In the genomic region with DNA sequence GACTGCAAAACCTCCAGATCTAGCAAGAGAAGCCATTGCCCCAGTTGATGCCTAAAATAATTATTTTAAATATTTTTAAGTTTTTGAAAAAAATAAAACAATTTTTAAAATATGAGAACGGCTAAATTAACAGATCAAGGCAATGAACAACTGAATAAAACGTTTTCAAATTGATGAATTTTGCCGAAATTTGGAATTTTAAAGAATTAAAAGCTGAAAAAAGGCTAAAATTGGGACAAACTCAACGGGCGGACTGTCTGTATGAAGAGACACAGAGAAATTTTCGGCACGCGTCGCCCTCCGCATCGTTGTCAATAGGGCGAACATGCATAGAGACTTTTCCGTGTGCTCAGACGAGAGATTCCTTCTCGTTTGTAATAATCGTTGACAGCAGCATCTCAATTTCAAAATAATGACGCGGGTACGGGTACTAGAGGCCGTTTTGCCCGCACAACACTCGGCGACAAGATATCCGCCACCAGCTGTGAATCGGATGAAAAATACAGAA, we compare ENCODE assay signal across 5 worm cellular contexts.
A peak's percentile ranks its signal among the peaks of the same experiment; 100 is the strongest.
TF ChIP-seq lines count a peak whose summit lies in the region.

Gene isp-1, minus strand, starts transcription at position 51 of the 508 bp plus-strand sequence.
Gene islo-1, plus strand, starts transcription at position 385 of the 508 bp plus-strand sequence.

TF ChIP-seq in whole organism, L1 larva, 84 proteins besides CTCF, POLR2A, EP300 and RAD21 (continues in another document):
- TF ChIP-seq blmp-1 (tag; optimal IDR thresholded peaks at IDR 0.05; lab: Kevin White, UChicago) = peak; percentile 36
- TF ChIP-seq snu-23 (GFP tag; optimal IDR thresholded peaks at IDR 0.05; lab: Kevin White, UChicago) = peak; percentile 60
- peak; percentile 56 for TF ChIP-seq rnt-1 (tag; optimal IDR thresholded peaks at IDR 0.05; lab: Kevin White, UChicago)
- no peak for TF ChIP-seq ztf-4 (tag; optimal IDR thresholded peaks at IDR 0.05; lab: Kevin White, UChicago)
- no peak for TF ChIP-seq hlh-4 (tag; optimal IDR thresholded peaks at IDR 0.05; lab: Kevin White, UChicago)
- peak; percentile 22 for TF ChIP-seq xbp-1 (tag; optimal IDR thresholded peaks at IDR 0.05; lab: Kevin White, UChicago)
- TF ChIP-seq skn-1 (tag; optimal IDR thresholded peaks at IDR 0.05; lab: Kevin White, UChicago) = peak; percentile 4
- peak; percentile 6 for TF ChIP-seq snpc-4 (tag; optimal IDR thresholded peaks at IDR 0.05; lab: Kevin White, UChicago)
- peak; percentile 52 for TF ChIP-seq nhr-20 (tag; optimal IDR thresholded peaks at IDR 0.05; lab: Kevin White, UChicago)
- no peak for TF ChIP-seq egl-27 (tag; optimal IDR thresholded peaks at IDR 0.05; lab: Kevin White, UChicago)
- TF ChIP-seq nhr-76 (tag; optimal IDR thresholded peaks at IDR 0.05; lab: Kevin White, UChicago) = no peak
- peak; percentile 24 for TF ChIP-seq swsn-7 (tag; optimal IDR thresholded peaks at IDR 0.05; lab: Kevin White, UChicago)
- no peak for TF ChIP-seq mab-9 (GFP tag; IDR thresholded peaks at IDR 0.05; lab: Robert Waterston, UW)
- TF ChIP-seq lin-15B (tag; optimal IDR thresholded peaks at IDR 0.05; lab: Kevin White, UChicago) = peak; percentile 77
- peak; percentile 69 to 77 for TF ChIP-seq lin-35 (GFP tag; optimal IDR thresholded peaks at IDR 0.05; lab: Kevin White, UChicago)
- TF ChIP-seq lsy-2 (tag; optimal IDR thresholded peaks at IDR 0.05; lab: Kevin White, UChicago) = peak; percentile 12 to 82
- TF ChIP-seq unc-130 (tag; optimal IDR thresholded peaks at IDR 0.05; lab: Kevin White, UChicago) = peak; percentile 33

TF ChIP-seq in whole organism, L3 larva, 47 proteins besides CTCF, POLR2A, EP300 and RAD21 (continues in another document):
- TF ChIP-seq nhr-25 (tag; optimal IDR thresholded peaks at IDR 0.05; lab: Kevin White, UChicago) (peak; percentile 55), lsy-12 (tag; optimal IDR thresholded peaks at IDR 0.05; lab: Kevin White, UChicago) (no peak), pqm-1 (tag; optimal IDR thresholded peaks at IDR 0.05; lab: Kevin White, UChicago) (peak; percentile 39), nhr-28 (tag; optimal IDR thresholded peaks at IDR 0.05; lab: Kevin White, UChicago) (no peak), hmg-11 (tag; optimal IDR thresholded peaks at IDR 0.05; lab: Kevin White, UChicago) (peak; percentile 71), sea-2 (GFP tag; optimal IDR thresholded peaks at IDR 0.05; lab: Kevin White, UChicago) (no peak), tbx-2 (tag; optimal IDR thresholded peaks at IDR 0.05; lab: Kevin White, UChicago) (no peak), snpc-4 (tag; optimal IDR thresholded peaks at IDR 0.05; lab: Kevin White, UChicago) (peak; percentile 71), nfya-1 (tag; optimal IDR thresholded peaks at IDR 0.05; lab: Kevin White, UChicago; ENCODE audit: insufficient read depth) (peak; percentile 72), R02D3.7 (tag; optimal IDR thresholded peaks at IDR 0.05; lab: Kevin White, UChicago) (no peak), egl-27 (tag; optimal IDR thresholded peaks at IDR 0.05; lab: Kevin White, UChicago) (no peak), lin-15B (tag; optimal IDR thresholded peaks at IDR 0.05; lab: Kevin White, UChicago) (peak; percentile 88), unc-39 (tag; optimal IDR thresholded peaks at IDR 0.05; lab: Kevin White, UChicago) (no peak), daf-12 (tag; optimal IDR thresholded peaks at IDR 0.05; lab: Kevin White, UChicago) (no peak), elt-2 (tag; optimal IDR thresholded peaks at IDR 0.05; lab: Kevin White, UChicago) (peak; percentile 49), pha-4 (tag; optimal IDR thresholded peaks at IDR 0.05; lab: Kevin White, UChicago) (peak; percentile 75), nhr-23 (tag; optimal IDR thresholded peaks at IDR 0.05; lab: Kevin White, UChicago) (peak; percentile 53), skn-1 (tag; optimal IDR thresholded peaks at IDR 0.05; lab: Kevin White, UChicago) (no peak)

TF ChIP-seq in whole organism, early embryonic, 17 proteins besides CTCF, POLR2A, EP300 and RAD21:
- TF ChIP-seq ceh-13 (GFP tag; optimal IDR thresholded peaks at IDR 0.05; lab: Kevin White, UChicago) (no peak), hnd-1 (tag; optimal IDR thresholded peaks at IDR 0.05; lab: Kevin White, UChicago) (no peak), pes-1 (GFP tag; IDR thresholded peaks at IDR 0.05; lab: Robert Waterston, UW) (no peak), flt-1 (GFP tag; IDR thresholded peaks at IDR 0.05; lab: Robert Waterston, UW) (no peak), ama-1 (optimal IDR thresholded peaks at IDR 0.05; lab: Kevin White, UChicago) (no peak), F13C5.2 (tag; optimal IDR thresholded peaks at IDR 0.05; lab: Kevin White, UChicago) (peak; percentile 55)

TF ChIP-seq in whole organism, midembryonic, 9 proteins besides CTCF, POLR2A, EP300 and RAD21:
- TF ChIP-seq ref-1 (GFP tag; conservative IDR thresholded peaks at IDR 0.05; lab: Robert Waterston, UW) = no peak
- TF ChIP-seq ztf-23 (GFP tag; IDR thresholded peaks at IDR 0.05; lab: Robert Waterston, UW) = 0 out of 2 replicates have a peak, but pooled peaks have one; percentile 31
- no peak for TF ChIP-seq ztf-29 (GFP tag; IDR thresholded peaks at IDR 0.05; lab: Robert Waterston, UW)
- 0 out of 2 replicates have a peak, but pooled peaks have one; percentile 16 for TF ChIP-seq tab-1 (GFP tag; IDR thresholded peaks at IDR 0.05; lab: Robert Waterston, UW)
- no peak for TF ChIP-seq flt-1 (GFP tag; IDR thresholded peaks at IDR 0.05; lab: Robert Waterston, UW)

TF ChIP-seq in whole organism, young adult, 124 proteins besides CTCF, POLR2A, EP300 and RAD21 (continues in another document):
- TF ChIP-seq die-1 (tag; optimal IDR thresholded peaks at IDR 0.05; lab: Kevin White, UChicago) (no peak), repo-1 (tag; optimal IDR thresholded peaks at IDR 0.05; lab: Kevin White, UChicago) (no peak), aptf-3 (GFP tag; IDR thresholded peaks at IDR 0.05; lab: Robert Waterston, UW) (no peak), pbrm-1 (GFP tag; IDR thresholded peaks at IDR 0.05; lab: Robert Waterston, UW) (no peak), nhr-80 (tag; optimal IDR thresholded peaks at IDR 0.05; lab: Kevin White, UChicago) (peak; percentile 57), hsf-1 (GFP tag; IDR thresholded peaks at IDR 0.05; lab: Robert Waterston, UW) (no peak), ZK185.1 (tag; optimal IDR thresholded peaks at IDR 0.05; lab: Kevin White, UChicago; ENCODE audit: poor library complexity, severe bottlenecking) (no peak), ekl-4 (GFP tag; IDR thresholded peaks at IDR 0.05; lab: Robert Waterston, UW) (no peak), lin-40 (tag; optimal IDR thresholded peaks at IDR 0.05; lab: Kevin White, UChicago) (no peak), C06A6.2 (GFP tag; conservative IDR thresholded peaks at IDR 0.05; lab: Robert Waterston, UW) (no peak), madf-6 (GFP tag; IDR thresholded peaks at IDR 0.05; lab: Robert Waterston, UW) (0 out of 2 replicates have a peak, but pooled peaks have one; percentile 19), attf-5 (GFP tag; optimal IDR thresholded peaks at IDR 0.05; lab: Kevin White, UChicago) (peak; percentile 82), unc-62 (GFP tag; optimal IDR thresholded peaks at IDR 0.05; lab: Kevin White, UChicago) (no peak), lin-35 (GFP tag; optimal IDR thresholded peaks at IDR 0.05; lab: Kevin White, UChicago) (no peak), cebp-2 (GFP tag; IDR thresholded peaks at IDR 0.05; lab: Robert Waterston, UW) (no peak), chd-7 (tag; optimal IDR thresholded peaks at IDR 0.05; lab: Kevin White, UChicago) (no peak), sptf-2 (GFP tag; optimal IDR thresholded peaks at IDR 0.05; lab: Kevin White, UChicago) (no peak), bed-1 (GFP tag; IDR thresholded peaks at IDR 0.05; lab: Robert Waterston, UW) (no peak), ama-1 (optimal IDR thresholded peaks at IDR 0.05; lab: Kevin White, UChicago) (no peak), ama-1 (GFP tag; optimal IDR thresholded peaks at IDR 0.05; lab: Kevin White, UChicago) (no peak), rpc-1 (optimal IDR thresholded peaks at IDR 0.05; lab: Kevin White, UChicago) (no peak), rpc-1 (tag; optimal IDR thresholded peaks at IDR 0.05; lab: Kevin White, UChicago) (no peak), ztf-22 (GFP tag; optimal IDR thresholded peaks at IDR 0.05; lab: Kevin White, UChicago) (no peak), hmg-20 (GFP tag; IDR thresholded peaks at IDR 0.05; lab: Robert Waterston, UW) (no peak), atf-7 (tag; optimal IDR thresholded peaks at IDR 0.05; lab: Kevin White, UChicago) (no peak), lin-26 (GFP tag; IDR thresholded peaks at IDR 0.05; lab: Robert Waterston, UW) (no peak), F55B11.4 (tag; optimal IDR thresholded peaks at IDR 0.05; lab: Kevin White, UChicago; ENCODE audit: borderline replicate concordance, insufficient read depth) (no peak), Y95B8A.8 (GFP tag; IDR thresholded peaks at IDR 0.05; lab: Robert Waterston, UW) (no peak), nhr-179 (tag; optimal IDR thresholded peaks at IDR 0.05; lab: Kevin White, UChicago) (no peak), hrde-1 (tag; optimal IDR thresholded peaks at IDR 0.05; lab: Kevin White, UChicago; ENCODE audit: borderline replicate concordance) (no peak), mel-28 (tag; optimal IDR thresholded peaks at IDR 0.05; lab: Kevin White, UChicago; ENCODE audit: borderline replicate concordance) (no peak), attf-6 (GFP tag; IDR thresholded peaks at IDR 0.05; lab: Robert Waterston, UW) (no peak), efl-1 (GFP tag; optimal IDR thresholded peaks at IDR 0.05; lab: Kevin White, UChicago) (no peak), unc-130 (GFP tag; optimal IDR thresholded peaks at IDR 0.05; lab: Kevin White, UChicago) (no peak), D2030.7 (GFP tag; IDR thresholded peaks at IDR 0.05; lab: Robert Waterston, UW) (peak; percentile 33; the same call in 1 of the 2 replicates), F49E8.2 (tag; optimal IDR thresholded peaks at IDR 0.05; lab: Kevin White, UChicago; ENCODE audit: insufficient read depth) (peak; percentile 1), K12H6.12 (tag; optimal IDR thresholded peaks at IDR 0.05; lab: Kevin White, UChicago) (peak; percentile 33), fkh-3 (tag; optimal IDR thresholded peaks at IDR 0.05; lab: Kevin White, UChicago) (no peak), ztf-28 (GFP tag; IDR thresholded peaks at IDR 0.05; lab: Robert Waterston, UW) (no peak), xnd-1 (tag; optimal IDR thresholded peaks at IDR 0.05; lab: Kevin White, UChicago) (no peak), attf-3 (GFP tag; conservative IDR thresholded peaks at IDR 0.05; lab: Robert Waterston, UW) (no peak), nhr-27 (tag; optimal IDR thresholded peaks at IDR 0.05; lab: Kevin White, UChicago) (no peak), snpc-1.1 (tag; optimal IDR thresholded peaks at IDR 0.05; lab: Kevin White, UChicago; ENCODE audit: insufficient read depth) (no peak), T26A5.8 (tag; optimal IDR thresholded peaks at IDR 0.05; lab: Kevin White, UChicago) (no peak), lsl-1 (GFP tag; optimal IDR thresholded peaks at IDR 0.05; lab: Kevin White, UChicago) (peak; percentile 3)

Comparison
In these comparisons a context has a peak if more than half of its experiments do, and no peak if none do; other contexts are left out.
1. Of the 8 proteins assayed by ChIP-seq in both whole organism, young adult and whole organism, L1 larva: peak only in whole organism, young adult: none; only in whole organism, L1 larva: efl-1, lin-35 and unc-130; in both: dpl-1; in neither: 3; mixed calls (peak in some experiments, not most) for 1.